Fruit fly (Drosophila melanogaster): ENCODE measurements around the gene CG13930.

Gene CG13930

dm6 chr3L:1639185-1639812 is 33.2 kb downstream of the CG13930 start, which contains the start of the genes Mettl2 and Bgb:
Gene Mettl2 (minus strand): TSS chr3L:1639235.
Gene Bgb (plus strand): TSS chr3L:1639711.
- peak; percentile 77 for TF ChIP-seq CG17801 (GFP tag; optimal IDR thresholded peaks at IDR 0.05; ENCODE audit: partially characterized antibody)

- no peak for TF ChIP-seq CG17801 (GFP tag; optimal IDR thresholded peaks at IDR 0.05; ENCODE audit: partially characterized antibody)
These were observed 34.9 kb downstream of the CG13930 start, which contains the start of gene nSyb for dm6 chr3L:1637652-1638051. Gene nSyb (minus strand): TSS chr3L:1637752.

dm6 chr3L:1636886-1637285 is 35.6 kb downstream of the CG13930 start:
- TF ChIP-seq CG17801 (GFP tag; optimal IDR thresholded peaks at IDR 0.05; ENCODE audit: partially characterized antibody) = no peak

dm6 chr3L:1629064-1629777 is 43.3 kb downstream of the CG13930 start, which contains the start of gene GC:
Gene GC (minus strand): TSS chr3L:1629301.
- no peak for TF ChIP-seq CG17801 (GFP tag; optimal IDR thresholded peaks at IDR 0.05; ENCODE audit: partially characterized antibody)

- TF ChIP-seq CG17801 (GFP tag; optimal IDR thresholded peaks at IDR 0.05; ENCODE audit: partially characterized antibody) = no peak
These were observed 44.2 kb downstream of the CG13930 start, which contains the start of gene CG13928 for dm6 chr3L:1628176-1628866. Gene CG13928 (minus strand): TSS chr3L:1628377.

dm6 chr3L:1626924-1627323 is 45.6 kb downstream of the CG13930 start:
- no peak for TF ChIP-seq CG17801 (GFP tag; optimal IDR thresholded peaks at IDR 0.05; ENCODE audit: partially characterized antibody)
